Fruit fly (Drosophila melanogaster) Kc167 (cell line): Measurements from ENCODE around the gene CG2839.

Experiments
- Myc ChIP-seq: fragments of >200 bp; optimal IDR thresholded peaks from 2 replicates; lab custom pipeline; 2017; ENCODE audit warnings: missing external identifiers
- Sin3A ChIP-seq: fragments of >200 bp; optimal IDR thresholded peaks from 2 replicates; lab custom pipeline; 2018; ENCODE audit warnings: missing external identifiers
- h ChIP-seq: fragments of >200 bp; optimal IDR thresholded peaks from 3 replicates; lab custom pipeline; 2018; ENCODE audit warnings: missing external identifiers
- insv ChIP-seq: fragments of >200 bp; optimal IDR thresholded peaks from 3 replicates; lab custom pipeline; 2018; ENCODE audit warnings: missing external identifiers
- psq ChIP-seq: fragments of >200 bp; optimal IDR thresholded peaks from 2 replicates; lab custom pipeline; 2017; ENCODE audit warnings: missing external identifiers
- ttk ChIP-seq: sonication (Bioruptor generic); optimal IDR thresholded peaks from 2 replicates; lab custom pipeline; 2017; ENCODE audit warnings: missing external identifiers

The CG2839 gene

DNA sequence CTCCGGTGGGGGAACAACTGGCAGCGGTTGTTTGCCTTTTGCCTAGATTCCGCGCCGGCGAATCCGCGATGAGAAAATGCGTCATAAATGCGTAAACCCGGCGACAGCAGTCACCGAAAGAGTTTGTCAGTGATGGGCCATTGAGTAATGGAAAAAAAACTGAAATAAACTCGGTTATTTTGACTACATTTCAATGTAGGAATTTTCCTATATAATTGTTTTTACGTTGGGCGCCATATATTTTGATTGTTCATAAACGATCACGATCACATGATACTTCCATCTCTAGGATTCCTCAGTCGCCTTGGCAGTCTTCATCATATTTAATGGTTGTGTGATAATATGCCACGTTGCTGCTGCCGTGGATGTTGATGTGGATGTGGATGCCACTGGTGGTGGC, 17.3 kb upstream of the CG2839 start:
- TF ChIP-seq Myc (lab: Kevin White, UChicago) (no peak), Sin3A (no peak), h (lab: Kevin White, UChicago) (no peak), ttk (no peak), psq (lab: Kevin White, UChicago) (no peak), insv (no peak)

- TF ChIP-seq Myc (lab: Kevin White, UChicago) = no peak
- TF ChIP-seq h (lab: Kevin White, UChicago) = no peak
- TF ChIP-seq psq (lab: Kevin White, UChicago) = no peak
- no peak for TF ChIP-seq ttk
- no peak for TF ChIP-seq Sin3A
- no peak for TF ChIP-seq insv
These were observed 16.0 kb upstream of the CG2839 start for dm6 chr2L:609497-609896.

DNA sequence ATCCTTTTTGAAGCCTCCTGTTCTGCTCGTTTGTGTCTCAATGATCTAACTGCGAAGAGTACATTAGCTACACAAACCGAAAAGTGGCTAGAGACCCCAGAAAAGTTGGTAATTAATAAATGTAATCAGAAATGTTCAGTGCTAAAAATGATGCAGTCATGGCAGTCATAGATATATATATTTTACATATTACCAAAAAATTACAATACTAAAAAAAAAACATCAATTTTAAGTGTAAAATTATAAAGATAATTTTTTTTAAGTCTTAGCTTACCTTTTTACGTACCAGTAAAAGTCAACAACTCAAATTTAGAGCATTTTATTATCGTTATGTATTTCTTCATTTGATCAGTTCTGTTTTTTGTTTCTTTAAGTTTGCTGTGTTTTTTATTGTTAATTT, 12.7 kb upstream of the CG2839 start:
- TF ChIP-seq psq (lab: Kevin White, UChicago) = no peak
- TF ChIP-seq insv = no peak
- TF ChIP-seq Myc (lab: Kevin White, UChicago) = no peak
- TF ChIP-seq h (lab: Kevin White, UChicago) = no peak
- no peak for TF ChIP-seq Sin3A

DNA sequence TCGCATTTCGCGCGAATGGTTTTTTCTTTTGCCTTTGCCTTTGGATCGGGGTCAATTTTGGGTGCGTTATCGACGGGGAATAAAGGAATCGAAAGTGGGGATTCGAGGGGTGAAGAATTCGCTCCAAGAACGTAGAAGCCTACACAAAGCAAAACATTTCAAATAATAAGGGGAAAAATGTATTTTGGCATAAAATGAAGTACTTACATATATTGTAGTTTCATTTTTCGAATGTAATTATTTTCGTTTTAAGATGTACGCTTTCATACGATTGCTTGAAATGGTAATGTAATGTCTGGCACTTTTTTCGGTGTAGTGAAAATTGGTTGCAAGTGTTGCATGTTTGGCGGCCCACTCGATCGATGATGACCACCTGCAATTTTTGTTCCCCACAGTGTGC, 10.4 kb upstream of the CG2839 start:
- TF ChIP-seq psq (lab: Kevin White, UChicago) (no peak), Myc (lab: Kevin White, UChicago) (no peak), insv (no peak), h (lab: Kevin White, UChicago) (no peak), Sin3A (no peak), ttk (no peak)

DNA sequence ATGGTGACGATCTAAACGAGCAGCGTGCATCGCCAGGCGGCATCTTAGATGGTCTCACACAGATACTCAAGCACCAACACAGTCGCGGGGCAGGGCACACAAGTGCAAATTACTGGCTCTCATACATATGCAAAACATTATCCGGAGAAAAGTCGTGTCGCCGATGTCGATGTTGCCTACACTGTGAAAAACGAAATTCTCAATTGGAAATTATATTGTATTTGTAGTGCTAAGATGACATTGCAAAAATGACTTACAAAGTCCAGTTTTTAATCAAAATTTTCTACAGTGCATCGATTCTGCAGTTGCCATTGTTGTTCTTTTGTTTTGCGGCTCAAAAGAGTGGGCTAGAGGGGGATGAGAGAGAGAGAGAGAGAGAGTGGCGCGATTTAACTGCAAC, 5.7 kb upstream of the CG2839 start:
- no peak for TF ChIP-seq h (lab: Kevin White, UChicago)
- no peak for TF ChIP-seq Myc (lab: Kevin White, UChicago)
- TF ChIP-seq Sin3A = no peak
- no peak for TF ChIP-seq ttk
- TF ChIP-seq insv = no peak
- no peak for TF ChIP-seq psq (lab: Kevin White, UChicago)

dm6 chr2L:621101-621500, 4.4 kb upstream of the CG2839 start, which contains the start of gene lectin-21Cb:
Gene lectin-21Cb (minus strand): TSS chr2L:621201.
- TF ChIP-seq insv = no peak
- no peak for TF ChIP-seq Myc (lab: Kevin White, UChicago)
- no peak for TF ChIP-seq ttk
- TF ChIP-seq psq (lab: Kevin White, UChicago) = no peak
- TF ChIP-seq h (lab: Kevin White, UChicago) = no peak
- no peak for TF ChIP-seq Sin3A

DNA sequence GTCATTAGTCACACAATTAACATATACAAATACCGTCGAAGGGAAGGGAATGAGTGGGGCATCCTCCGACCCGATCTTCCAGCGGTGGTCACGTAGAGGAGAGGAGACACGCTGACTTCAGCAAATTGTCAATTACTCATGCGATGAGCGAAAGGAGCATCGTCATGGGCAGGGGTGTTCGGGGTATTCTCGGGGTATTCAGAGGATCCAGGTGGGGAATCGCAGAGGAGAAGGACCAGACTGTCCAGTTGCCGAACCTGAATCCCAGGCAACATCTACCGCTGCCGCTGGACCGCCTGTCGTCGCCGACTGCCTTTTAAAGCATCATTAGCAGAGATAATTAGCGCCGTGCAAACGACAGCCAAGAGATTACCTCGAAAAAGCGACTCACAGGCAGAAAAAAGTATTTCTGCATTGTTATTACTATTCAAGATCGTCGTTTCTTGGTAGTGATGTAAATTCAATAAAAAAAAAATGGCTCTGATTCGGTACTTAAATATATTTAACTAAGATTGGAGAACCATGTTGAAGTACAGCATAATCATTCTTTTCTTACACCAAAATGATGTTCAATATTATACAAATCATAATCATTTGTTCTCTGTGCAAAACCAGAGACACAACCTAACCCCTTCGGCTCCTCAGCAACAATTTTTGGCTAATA, 2.1 kb upstream of the CG2839 start:
- no peak for TF ChIP-seq h (lab: Kevin White, UChicago)
- no peak for TF ChIP-seq Myc (lab: Kevin White, UChicago)
- TF ChIP-seq insv = no peak
- no peak for TF ChIP-seq Sin3A
- no peak for TF ChIP-seq ttk
- no peak for TF ChIP-seq psq (lab: Kevin White, UChicago)

dm6 chr2L:624317-624716, 1.1 kb upstream of the CG2839 start, which contains the start of gene lectin-21Ca:
Gene lectin-21Ca (plus strand): TSS chr2L:624617.
- TF ChIP-seq h (lab: Kevin White, UChicago) = no peak
- TF ChIP-seq psq (lab: Kevin White, UChicago) = no peak

- TF ChIP-seq insv (no peak), psq (lab: Kevin White, UChicago) (no peak), Sin3A (no peak), ttk (no peak), Myc (lab: Kevin White, UChicago) (no peak), h (lab: Kevin White, UChicago) (no peak)
These were observed 4.7 kb downstream of the CG2839 start for dm6 chr2L:630177-630576.

DNA sequence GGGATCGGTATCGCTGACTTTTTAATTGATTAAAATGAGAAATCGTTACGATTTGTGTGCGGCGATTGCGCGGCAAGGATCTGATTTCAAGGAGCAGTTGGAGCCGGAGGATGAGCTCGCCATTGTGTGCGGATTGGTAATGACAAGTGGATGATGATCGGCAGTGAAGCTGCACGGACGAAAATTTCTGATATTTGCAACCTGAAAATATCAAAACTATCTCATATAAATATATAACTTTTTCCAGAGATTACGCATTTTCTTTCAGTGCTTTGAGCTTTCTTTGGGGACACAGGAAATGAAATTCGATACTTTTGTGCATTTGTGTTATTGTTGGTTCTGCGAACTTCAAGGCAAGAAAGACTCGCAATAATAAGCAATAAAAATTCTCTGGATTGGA, 7.7 kb downstream of the CG2839 start:
- TF ChIP-seq Sin3A (no peak), ttk (no peak), insv (no peak), psq (lab: Kevin White, UChicago) (no peak), h (lab: Kevin White, UChicago) (no peak), Myc (lab: Kevin White, UChicago) (no peak)

dm6 chr2L:634208-634614, 8.8 kb downstream of the CG2839 start:
- TF ChIP-seq h (lab: Kevin White, UChicago) (no peak), ttk (no peak), Sin3A (no peak), insv (no peak), psq (lab: Kevin White, UChicago) (no peak), Myc (lab: Kevin White, UChicago) (no peak)

DNA sequence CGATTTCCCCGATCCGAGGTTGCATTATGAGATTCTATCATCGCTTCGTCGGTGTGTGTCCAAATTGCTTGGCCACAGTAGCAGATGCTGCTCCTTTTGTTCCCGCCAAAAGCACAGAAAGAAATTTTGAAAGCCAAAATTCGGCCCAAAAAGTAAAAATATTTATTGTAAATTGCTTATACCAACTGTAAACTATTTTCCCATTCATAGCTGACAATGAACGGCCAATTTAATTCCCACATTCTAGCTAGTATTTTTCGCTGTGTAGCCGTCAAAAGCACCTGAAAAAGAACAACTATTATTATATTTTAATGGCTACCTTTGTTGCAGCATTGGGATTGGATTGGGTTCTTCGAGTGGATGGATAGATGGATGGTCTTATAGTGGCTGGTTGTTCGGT, 11.1 kb downstream of the CG2839 start:
- no peak for TF ChIP-seq psq (lab: Kevin White, UChicago)
- no peak for TF ChIP-seq ttk
- TF ChIP-seq Sin3A = no peak
- TF ChIP-seq h (lab: Kevin White, UChicago) = no peak

DNA sequence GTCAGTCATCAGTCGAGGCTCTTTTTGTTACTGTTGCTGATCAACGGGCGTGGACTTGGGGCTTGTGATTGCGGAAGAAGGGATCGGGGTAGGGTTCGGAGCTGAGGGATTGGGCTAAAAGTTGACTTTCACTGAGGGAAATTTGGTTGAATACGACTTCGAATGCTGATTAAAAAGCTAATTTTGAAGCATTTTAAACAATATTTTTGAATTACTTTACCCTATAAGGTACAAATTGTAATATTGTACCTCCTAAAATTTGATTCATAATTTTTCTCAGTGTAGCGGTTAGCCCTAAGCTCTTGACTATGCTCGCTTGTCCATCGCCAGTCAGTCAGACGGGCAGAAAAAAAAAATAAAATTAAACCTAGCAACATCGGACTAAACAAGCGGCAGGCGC, 21.1 kb downstream of the CG2839 start:
- TF ChIP-seq Sin3A (no peak), psq (lab: Kevin White, UChicago) (no peak), ttk (no peak), Myc (lab: Kevin White, UChicago) (no peak), h (lab: Kevin White, UChicago) (no peak), insv (no peak)
